Fruit fly (Drosophila melanogaster): ENCODE results near the gene Wdr37.
A peak's percentile ranks its signal among the peaks of the same experiment; 100 is the strongest.

Gene Wdr37

DNA sequence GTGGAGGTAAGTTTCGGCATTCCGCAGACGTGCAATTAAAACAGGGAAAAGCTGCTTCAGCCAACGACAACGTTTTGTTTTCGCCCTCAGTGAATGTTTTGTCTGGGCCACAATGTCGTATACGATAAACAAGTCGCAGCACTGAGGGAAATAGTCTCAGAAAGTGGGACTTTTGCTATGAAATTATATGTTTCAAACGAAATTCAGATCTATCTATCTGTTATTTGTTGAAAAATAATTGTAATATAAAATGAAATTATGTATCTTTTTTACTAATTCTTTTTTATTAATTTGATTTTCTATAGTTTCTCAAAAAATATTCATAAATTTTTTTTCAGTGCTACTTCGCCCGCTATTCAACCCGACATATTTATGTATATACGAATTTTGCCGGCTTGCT, 9.1 kb downstream of the Wdr37 start (continued):
- TF ChIP-seq dpn (GFP tag; optimal IDR thresholded peaks at IDR 0.05) (peak in 1 of 2 experiments; percentile 54), CG1602 (GFP tag; optimal IDR thresholded peaks at IDR 0.05) (peak; percentile 1), Dbx (GFP tag; IDR thresholded peaks at IDR 0.05) (peak; percentile 51; the same call in 2 of the 3 replicates), CG14014 (GFP tag; IDR thresholded peaks at IDR 0.05) (peak; percentile 65), CG8281 (tag; optimal IDR thresholded peaks at IDR 0.05) (no peak), CG31224 (GFP tag; IDR thresholded peaks at IDR 0.05) (0 out of 2 replicates have a peak, but pooled peaks have one; percentile 37), Atf6 (GFP tag; IDR thresholded peaks at IDR 0.05) (peak; percentile 62; the same call in 1 of the 2 replicates), Ets97D (GFP tag; optimal IDR thresholded peaks at IDR 0.05) (no peak), croc (GFP tag; conservative IDR thresholded peaks at IDR 0.05) (0 out of 3 replicates have a peak, but pooled peaks have one; percentile 24), sens-2 (GFP tag; IDR thresholded peaks at IDR 0.05) (no peak), CG7839 (tag; optimal IDR thresholded peaks at IDR 0.05) (peak; percentile 71), scrt (GFP tag; optimal IDR thresholded peaks at IDR 0.05) (no peak), ttk (GFP tag; IDR thresholded peaks at IDR 0.05) (no peak), CG8388 (GFP tag; optimal IDR thresholded peaks at IDR 0.05) (peak; percentile 55), CG1233 (GFP tag; optimal IDR thresholded peaks at IDR 0.05) (no peak), hb (GFP tag; IDR thresholded peaks at IDR 0.05; ENCODE audit: partially characterized antibody) (no peak), da (GFP tag; optimal IDR thresholded peaks at IDR 0.05) (no peak), ind (GFP tag; optimal IDR thresholded peaks at IDR 0.05) (peak; percentile 39), shn (GFP tag; optimal IDR thresholded peaks at IDR 0.05) (no peak), CG13287 (GFP tag; IDR thresholded peaks at IDR 0.05; ENCODE audit: partially characterized antibody) (no peak), lbe (GFP tag; optimal IDR thresholded peaks at IDR 0.05) (peak; percentile 62), gce (GFP tag; IDR thresholded peaks at IDR 0.05) (no peak), gcm2 (GFP tag; optimal IDR thresholded peaks at IDR 0.05) (no peak), chif (GFP tag; optimal IDR thresholded peaks at IDR 0.05) (no peak), ERR (GFP tag; optimal IDR thresholded peaks at IDR 0.05) (no peak), HLH3B (GFP tag; IDR thresholded peaks at IDR 0.05) (no peak), Bgb (GFP tag; IDR thresholded peaks at IDR 0.05; ENCODE audit: partially characterized antibody) (no peak), CG9727 (GFP tag; optimal IDR thresholded peaks at IDR 0.05) (peak; percentile 54), wdn (GFP tag; IDR thresholded peaks at IDR 0.05) (no peak), chn (GFP tag; optimal IDR thresholded peaks at IDR 0.05) (no peak), HmgZ (tag; optimal IDR thresholded peaks at IDR 0.05) (peak; percentile 31), Hr39 (optimal IDR thresholded peaks at IDR 0.05) (no peak), eve (GFP tag; optimal IDR thresholded peaks at IDR 0.05) (no peak), CG11560 (tag; IDR thresholded peaks at IDR 0.05) (no peak), CoRest (tag; optimal IDR thresholded peaks at IDR 0.05) (peak; percentile 60), CG2889 (GFP tag; IDR thresholded peaks at IDR 0.05) (peak; percentile 41; the same call in 1 of the 3 replicates), sna (GFP tag; IDR thresholded peaks at IDR 0.05; ENCODE audit: partially characterized antibody) (no peak), Ptx1 (GFP tag; IDR thresholded peaks at IDR 0.05) (peak; percentile 59), row (GFP tag; IDR thresholded peaks at IDR 0.05) (peak; percentile 79), al (GFP tag; IDR thresholded peaks at IDR 0.05) (peak; percentile 45; the same call in 1 of the 2 replicates), twi (tag; optimal IDR thresholded peaks at IDR 0.05) (no peak), sob (GFP tag; IDR thresholded peaks at IDR 0.05) (peak; percentile 45; the same call in 1 of the 2 replicates), CG2120 (GFP tag; optimal IDR thresholded peaks at IDR 0.05) (peak; percentile 48), CHES-1-like (GFP tag; optimal IDR thresholded peaks at IDR 0.05) (no peak), CG11504 (tag; optimal IDR thresholded peaks at IDR 0.05) (peak; percentile 34), ci (GFP tag; IDR thresholded peaks at IDR 0.05) (0 out of 3 replicates have a peak, but pooled peaks have one; percentile 47), Dad (GFP tag; optimal IDR thresholded peaks at IDR 0.05) (no peak), CG31441 (GFP tag; IDR thresholded peaks at IDR 0.05) (no peak; the same call in 1 of the 2 replicates), PHDP (tag; optimal IDR thresholded peaks at IDR 0.05) (peak; percentile 71), CG15073 (GFP tag; optimal IDR thresholded peaks at IDR 0.05) (no peak), CG30431 (GFP tag; optimal IDR thresholded peaks at IDR 0.05) (no peak), ATbp (GFP tag; optimal IDR thresholded peaks at IDR 0.05) (peak; percentile 19)
